Worm (Caenorhabditis elegans) whole organism, L3 larva: ENCODE data around the gene C25F9.4.
A peak's percentile ranks its signal among the peaks of the same experiment; 100 is the strongest.

ENCODE experiments used
- R02D3.7 ChIP-seq: fragments of 150-350 bp; optimal IDR thresholded peaks from 2 replicates; lab custom pipeline; 2014; ENCODE audit warnings: missing biosample characterization, missing genetic modification characterization
- ama-1 ChIP-seq: fragments of 150-350 bp; optimal IDR thresholded peaks from 2 replicates; lab custom pipeline; 2018
- ceh-28 ChIP-seq: fragments of 150-350 bp; optimal IDR thresholded peaks from 2 replicates; lab custom pipeline; 2014; ENCODE audit warnings: missing biosample characterization, missing genetic modification reagents, missing genetic modification characterization
- ceh-82 ChIP-seq: fragments of 150-350 bp; optimal IDR thresholded peaks from 2 replicates; lab custom pipeline; 2014; ENCODE audit warnings: missing biosample characterization, missing genetic modification characterization
- ceh-9 ChIP-seq: sonication (generic microtip); optimal IDR thresholded peaks from 2 replicates; lab custom pipeline; 2018; ENCODE audit warnings: missing biosample characterization, missing genetic modification characterization
- daf-12 ChIP-seq: fragments of 150-350 bp; optimal IDR thresholded peaks from 2 replicates; lab custom pipeline; 2014; ENCODE audit warnings: missing biosample characterization, missing genetic modification reagents, missing genetic modification characterization
- egl-5 ChIP-seq: fragments of 150-350 bp; optimal IDR thresholded peaks from 2 replicates; lab custom pipeline; 2017; ENCODE audit warnings: missing biosample characterization, missing genetic modification reagents, missing genetic modification characterization, inconsistent platforms
- elt-1 ChIP-seq: fragments of 150-350 bp; optimal IDR thresholded peaks from 2 replicates; lab custom pipeline; 2014; ENCODE audit warnings: missing biosample characterization, missing genetic modification characterization
- elt-2 ChIP-seq: sonication (generic microtip); optimal IDR thresholded peaks from 2 replicates; lab custom pipeline; 2016; ENCODE audit warnings: missing genetic modification reagents, mild to moderate bottlenecking, missing genetic modification characterization, missing compliant biosample characterization
- elt-3 ChIP-seq, 3 experiments: fragments of 150-350 bp in 1 of 3; sonication (generic microtip) in 2 of 3; optimal IDR thresholded peaks; 2 replicates in 2 of 3; 4 replicates in 1 of 3; lab custom pipeline; 2014 to 2017; ENCODE audit warnings: missing biosample characterization in 3 of 3, missing genetic modification characterization in 3 of 3
- fkh-10 ChIP-seq: sonication (generic microtip); optimal IDR thresholded peaks from 2 replicates; lab custom pipeline; 2017; ENCODE audit warnings: missing biosample characterization, missing genetic modification reagents, missing genetic modification characterization
- fkh-2 ChIP-seq: fragments of 150-350 bp; optimal IDR thresholded peaks from 2 replicates; lab custom pipeline; 2014; ENCODE audit warnings: missing biosample characterization, missing genetic modification reagents, missing genetic modification characterization
- mml-1 ChIP-seq: fragments of 150-350 bp; sonication (generic microtip); optimal IDR thresholded peaks from 3 replicates; lab custom pipeline; 2014; ENCODE audit warnings: missing biosample characterization, missing genetic modification characterization
- nfya-1 ChIP-seq: sonication (generic microtip); optimal IDR thresholded peaks from 2 replicates; lab custom pipeline; 2017; ENCODE audit warnings: missing genetic modification characterization, mild to moderate bottlenecking, missing compliant biosample characterization, antibody characterized with exemption, moderate library complexity; ENCODE audit not compliant: insufficient read depth
- nhr-11 ChIP-seq: fragments of 150-350 bp; optimal IDR thresholded peaks from 2 replicates; lab custom pipeline; 2014; ENCODE audit warnings: missing biosample characterization, missing genetic modification characterization
- nhr-23 ChIP-seq: fragments of 150-350 bp; optimal IDR thresholded peaks from 2 replicates; lab custom pipeline; 2014; ENCODE audit warnings: missing biosample characterization, missing genetic modification reagents, missing genetic modification characterization
- nhr-25 ChIP-seq: sonication (generic microtip); optimal IDR thresholded peaks from 2 replicates; lab custom pipeline; 2017; ENCODE audit warnings: missing biosample characterization, missing genetic modification characterization
- nhr-28 ChIP-seq: fragments of 150-350 bp; optimal IDR thresholded peaks from 2 replicates; lab custom pipeline; 2014; ENCODE audit warnings: missing biosample characterization, missing genetic modification characterization
- nhr-43 ChIP-seq: sonication (generic microtip); optimal IDR thresholded peaks from 2 replicates; lab custom pipeline; 2016; ENCODE audit warnings: mild to moderate bottlenecking, missing genetic modification characterization, missing compliant biosample characterization; ENCODE audit not compliant: poor library complexity, severe bottlenecking
- nhr-67 ChIP-seq: fragments of 150-350 bp; optimal IDR thresholded peaks from 2 replicates; lab custom pipeline; 2014; ENCODE audit warnings: missing biosample characterization, missing genetic modification characterization
- nhr-77 ChIP-seq: fragments of 150-350 bp; optimal IDR thresholded peaks from 2 replicates; lab custom pipeline; 2014; ENCODE audit warnings: missing biosample characterization, missing genetic modification characterization
- pha-4 ChIP-seq: fragments of 150-350 bp; optimal IDR thresholded peaks from 2 replicates; lab custom pipeline; 2014; ENCODE audit warnings: missing biosample characterization, missing genetic modification reagents, missing genetic modification characterization
- pqm-1 ChIP-seq: fragments of 150-350 bp; optimal IDR thresholded peaks from 2 replicates; lab custom pipeline; 2017; ENCODE audit warnings: missing biosample characterization, missing genetic modification characterization, inconsistent platforms
- snpc-4 ChIP-seq: fragments of 150-350 bp; optimal IDR thresholded peaks from 2 replicates; lab custom pipeline; 2014; ENCODE audit warnings: missing biosample characterization, missing genetic modification characterization
- unc-39 ChIP-seq: sonication (generic microtip); optimal IDR thresholded peaks from 4 replicates; lab custom pipeline; 2017; ENCODE audit warnings: missing biosample characterization, missing genetic modification characterization
- unc-62 ChIP-seq: fragments of 150-350 bp; sonication (generic microtip); optimal IDR thresholded peaks from 4 replicates; lab custom pipeline; 2014; ENCODE audit warnings: missing biosample characterization, missing genetic modification reagents, missing genetic modification characterization
- ztf-4 ChIP-seq: fragments of 150-350 bp; optimal IDR thresholded peaks from 2 replicates; lab custom pipeline; 2014; ENCODE audit warnings: missing biosample characterization, missing genetic modification characterization

The C25F9.4 gene

DNA sequence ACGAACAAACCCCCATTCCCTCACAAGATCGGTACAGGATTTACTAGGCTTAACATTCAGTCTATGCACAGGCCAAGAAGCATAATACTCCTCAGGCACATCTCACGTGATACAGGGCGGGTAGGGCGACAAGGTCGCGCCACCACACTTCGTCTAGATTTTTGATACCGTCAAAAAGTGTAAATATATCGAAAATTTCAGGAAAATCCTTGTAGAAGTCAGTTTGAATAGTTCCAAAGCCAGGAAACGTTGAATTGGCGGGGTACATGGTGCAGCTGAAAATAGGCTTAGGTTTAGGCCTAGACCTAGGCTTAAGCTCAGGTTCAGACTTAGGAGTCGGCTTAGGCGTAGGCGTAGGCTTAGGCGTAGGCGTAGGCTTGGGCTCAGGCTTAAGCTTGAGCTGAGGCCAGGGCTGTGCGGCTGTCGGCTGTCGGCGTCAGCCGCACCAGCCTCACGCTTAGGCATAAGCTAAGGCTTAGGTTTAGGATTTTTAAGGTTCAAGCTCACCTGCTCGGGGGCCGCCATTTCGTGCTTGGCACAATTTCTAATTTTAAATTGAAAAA lies 14.1 kb upstream of the C25F9.4 start:
- TF ChIP-seq mml-1 (tag; lab: Kevin White, UChicago) (no peak), nhr-43 (no peak), pqm-1 (tag; lab: Kevin White, UChicago) (no peak), nhr-11 (tag; lab: Kevin White, UChicago) (no peak), nhr-28 (no peak)

DNA sequence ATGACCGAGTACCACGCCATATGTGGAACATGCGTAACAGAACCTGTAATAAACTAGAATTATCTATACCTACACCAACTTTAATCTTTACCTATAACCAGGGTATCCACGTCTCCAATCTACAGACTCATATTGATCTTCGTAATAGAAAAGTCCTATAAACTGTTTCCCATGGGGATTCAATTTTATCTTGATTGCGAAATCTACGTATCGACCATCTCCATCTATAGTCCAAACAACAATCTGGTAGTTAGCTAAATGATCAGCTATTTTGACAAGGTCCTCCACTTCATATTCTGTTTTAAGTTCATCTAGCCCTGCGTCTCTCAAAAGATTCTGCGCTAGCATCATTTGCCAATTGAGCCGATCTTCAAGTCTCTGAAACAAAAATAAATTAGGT lies 13.2 kb upstream of the C25F9.4 start:
- TF ChIP-seq nhr-25 (tag; lab: Kevin White, UChicago) = peak; percentile 53
- TF ChIP-seq unc-39 = no peak
- TF ChIP-seq nhr-43 = peak; percentile 21
- no peak for TF ChIP-seq nfya-1
- TF ChIP-seq elt-1 (tag; lab: Kevin White, UChicago) = peak; percentile 99
- TF ChIP-seq fkh-2 = no peak
- TF ChIP-seq ama-1 = no peak
- no peak for TF ChIP-seq snpc-4 (tag; lab: Kevin White, UChicago)
- TF ChIP-seq nhr-23 (tag; lab: Kevin White, UChicago) = peak; percentile 28

DNA sequence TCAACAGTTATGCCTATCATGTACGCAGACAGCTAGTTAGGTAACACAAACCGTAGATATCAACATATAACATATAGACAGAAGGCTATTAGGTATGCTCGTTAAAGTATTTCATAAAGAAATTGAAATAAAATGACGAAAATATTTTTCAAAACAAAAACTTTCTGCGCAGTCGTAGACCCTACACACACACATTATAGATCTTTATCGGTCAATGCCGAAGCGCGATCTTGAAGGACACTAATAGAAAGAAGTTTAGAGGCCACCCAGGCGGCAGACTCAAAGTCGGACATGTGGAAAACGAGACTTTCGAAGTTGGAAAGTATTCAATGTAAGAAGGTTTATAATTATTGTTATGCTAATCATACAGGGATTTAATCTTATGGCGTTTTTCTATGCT lies 12.6 kb upstream of the C25F9.4 start:
- TF ChIP-seq elt-1 (tag; lab: Kevin White, UChicago) = peak; percentile 95
- no peak for TF ChIP-seq unc-62 (GFP tag; lab: Kevin White, UChicago)
- TF ChIP-seq ztf-4 = no peak
- no peak for TF ChIP-seq elt-2 (tag; lab: Kevin White, UChicago)
- TF ChIP-seq snpc-4 (tag; lab: Kevin White, UChicago) = no peak
- TF ChIP-seq nhr-25 (tag; lab: Kevin White, UChicago) = peak; percentile 32

DNA sequence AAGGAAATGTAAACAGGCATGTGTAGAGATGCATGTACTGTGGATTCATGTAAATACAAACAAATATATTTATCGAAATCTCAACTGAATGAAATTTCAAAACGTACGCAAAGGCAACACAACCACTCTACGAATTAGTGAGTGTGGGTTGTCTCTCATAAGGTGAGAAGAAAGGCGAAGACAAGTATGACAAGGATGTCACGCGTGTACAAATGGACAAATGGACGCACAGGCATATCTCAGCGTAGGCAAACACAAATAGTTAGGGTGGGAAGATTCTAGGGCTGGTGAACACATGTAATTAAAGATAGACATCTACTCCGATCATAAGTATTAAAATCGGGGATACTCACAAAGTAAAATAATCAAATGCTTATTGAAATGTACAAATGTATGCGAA lies 11.7 kb upstream of the C25F9.4 start:
- TF ChIP-seq nhr-77 (tag; lab: Kevin White, UChicago) = no peak
- TF ChIP-seq fkh-2 = no peak
- no peak for TF ChIP-seq egl-5 (tag; lab: Kevin White, UChicago)
- peak; percentile 86 for TF ChIP-seq elt-1 (tag; lab: Kevin White, UChicago)
- TF ChIP-seq ceh-28 (tag; lab: Kevin White, UChicago) = no peak
- no peak for TF ChIP-seq nfya-1
- TF ChIP-seq nhr-67 (tag; lab: Kevin White, UChicago) = no peak
- no peak for TF ChIP-seq fkh-10 (GFP tag; lab: Kevin White, UChicago)
- no peak for TF ChIP-seq nhr-11 (tag; lab: Kevin White, UChicago)
- TF ChIP-seq daf-12 (tag; lab: Kevin White, UChicago) = no peak
- TF ChIP-seq nhr-28 = no peak
- peak; percentile 29 for TF ChIP-seq nhr-25 (tag; lab: Kevin White, UChicago)
- TF ChIP-seq R02D3.7 = no peak
- TF ChIP-seq elt-3 (tag; optimal IDR thresholded peaks at IDR 0.05; lab: Kevin White, UChicago) = no peak
- peak; percentile 27 for TF ChIP-seq nhr-43
- TF ChIP-seq ama-1 = no peak
- TF ChIP-seq ceh-9 = no peak

DNA sequence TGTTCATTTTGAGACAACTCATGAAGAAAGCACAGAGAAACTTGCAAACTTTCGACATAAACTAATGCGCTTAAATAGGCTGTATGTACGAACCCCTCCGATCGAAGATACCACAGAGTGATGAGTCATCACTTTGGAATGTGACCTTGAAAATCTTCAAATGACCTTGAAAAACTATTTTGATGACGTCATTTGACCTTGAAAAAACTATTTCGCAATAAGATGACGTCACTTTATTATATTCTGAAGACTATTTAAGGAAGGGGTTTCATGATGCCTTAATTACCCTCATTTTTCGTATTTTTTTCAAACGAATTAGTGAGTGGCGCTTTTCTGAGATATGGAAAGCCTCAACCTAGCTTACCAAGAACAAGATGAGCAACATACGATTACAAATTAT lies 4.8 kb upstream of the C25F9.4 start, which contains the start of gene C25F9.2:
TSS of gene C25F9.2 (plus strand) at position 341 of the 400 bp plus-strand sequence.
- TF ChIP-seq nhr-25 (tag; lab: Kevin White, UChicago) (peak; percentile 57), ztf-4 (no peak), nhr-67 (tag; lab: Kevin White, UChicago) (no peak)

DNA sequence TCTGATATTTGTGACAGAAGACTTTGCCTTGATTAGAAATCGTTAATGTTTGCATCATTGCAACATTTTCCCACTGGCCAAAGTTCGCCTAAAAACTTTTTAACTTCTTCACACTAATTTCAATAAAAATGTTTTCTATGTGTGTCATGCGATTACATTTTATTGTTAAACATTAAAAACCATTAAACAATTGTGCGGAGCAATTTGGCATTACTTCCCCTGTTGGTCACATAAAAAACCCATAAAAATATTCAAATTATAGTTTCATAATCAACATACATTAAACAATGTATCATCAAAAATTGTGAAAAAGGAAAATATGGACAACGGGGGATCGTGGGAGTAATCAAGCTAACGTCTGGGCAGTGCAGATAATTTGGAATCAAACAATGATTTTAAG lies 2.9 kb upstream of the C25F9.4 start:
- peak; percentile 65 for TF ChIP-seq elt-2 (tag; lab: Kevin White, UChicago)
- TF ChIP-seq pqm-1 (tag; lab: Kevin White, UChicago) = peak; percentile 7
- TF ChIP-seq, all 47 proteins: peak for 2; not testable (repeated sequence) for 45

DNA sequence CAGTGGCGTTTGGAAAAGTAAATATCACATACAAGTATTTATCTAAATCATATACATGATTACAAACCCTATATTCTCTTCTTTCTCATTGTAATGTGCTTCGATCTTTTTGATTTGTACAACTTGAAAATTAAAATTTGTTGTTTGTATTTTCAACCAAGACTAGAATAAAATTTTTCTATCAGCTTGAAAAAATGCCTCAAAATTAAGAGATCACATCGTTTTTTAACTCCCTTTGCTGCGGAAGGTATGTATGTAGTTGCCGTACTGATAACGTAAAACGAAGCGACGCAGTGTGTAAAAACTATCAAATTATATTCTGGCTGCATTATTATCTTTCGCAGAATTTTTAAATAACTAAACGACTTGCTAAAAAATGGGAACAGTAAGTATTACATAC lies 1.5 kb upstream of the C25F9.4 start, which contains the start of gene C25F9.15:
TSS of gene C25F9.15 (plus strand) at position 301 of the 400 bp plus-strand sequence.
- TF ChIP-seq ceh-82 (tag; lab: Kevin White, UChicago) = no peak
- no peak for TF ChIP-seq pha-4 (tag; lab: Kevin White, UChicago)
- no peak for TF ChIP-seq ceh-9
- no peak for TF ChIP-seq fkh-10 (GFP tag; lab: Kevin White, UChicago)
- TF ChIP-seq elt-2 (tag; lab: Kevin White, UChicago) = peak; percentile 42
